1 fruit fly cellular context compared by ENCODE assay signal in genomic region chrX:17472930-17473668, dm6.
A peak's percentile ranks its signal among the peaks of the same experiment; 100 is the strongest.
TF ChIP-seq lines count a peak whose summit lies in the region.

No protein-coding gene starts in this region.

TF ChIP-seq in whole organism, embryonic, 481 proteins besides CTCF, POLR2A, EP300 and RAD21 (continued from another document):
- TF ChIP-seq CG2678 (tag; optimal IDR thresholded peaks at IDR 0.05; lab: Kevin White, UChicago) (peak; percentile 12), CG15601 (tag; optimal IDR thresholded peaks at IDR 0.05; lab: Kevin White, UChicago) (peak; percentile 26), CG17912 (GFP tag; optimal IDR thresholded peaks at IDR 0.05; lab: Kevin White, UChicago) (no peak), sisA (GFP tag; IDR thresholded peaks at IDR 0.05; lab: Robert Waterston, UW) (no peak), CG1024 (GFP tag; IDR thresholded peaks at IDR 0.05; lab: Robert Waterston, UW) (0 out of 2 replicates have a peak, but pooled peaks have one; percentile 13), CG8290 (GFP tag; optimal IDR thresholded peaks at IDR 0.05; lab: Kevin White, UChicago) (peak; percentile 9), CG8290 (tag; optimal IDR thresholded peaks at IDR 0.05; lab: Kevin White, UChicago) (no peak), CG15696 (tag; optimal IDR thresholded peaks at IDR 0.05; lab: Kevin White, UChicago) (peak; percentile 43), bowl (GFP tag; IDR thresholded peaks at IDR 0.05; lab: Robert Waterston, UW) (no peak), ATbp (GFP tag; optimal IDR thresholded peaks at IDR 0.05; lab: Kevin White, UChicago) (peak; percentile 79), CG7987 (GFP tag; optimal IDR thresholded peaks at IDR 0.05; lab: Kevin White, UChicago) (peak; percentile 17), CG9727 (GFP tag; optimal IDR thresholded peaks at IDR 0.05; lab: Kevin White, UChicago) (peak; percentile 28), CG18476 (GFP tag; optimal IDR thresholded peaks at IDR 0.05; lab: Kevin White, UChicago) (peak; percentile 14), pita (GFP tag; optimal IDR thresholded peaks at IDR 0.05; lab: Kevin White, UChicago) (no peak), ewg (GFP tag; optimal IDR thresholded peaks at IDR 0.05; lab: Kevin White, UChicago) (no peak), tio (GFP tag; optimal IDR thresholded peaks at IDR 0.05; lab: Kevin White, UChicago) (peak; percentile 46), CG15479 (GFP tag; optimal IDR thresholded peaks at IDR 0.05; lab: Kevin White, UChicago) (peak; percentile 81), CG11696 (GFP tag; IDR thresholded peaks at IDR 0.05; lab: Robert Waterston, UW) (0 out of 2 replicates have a peak, but pooled peaks have one; percentile 12), row (GFP tag; IDR thresholded peaks at IDR 0.05; lab: Robert Waterston, UW) (no peak), CG13123 (GFP tag; optimal IDR thresholded peaks at IDR 0.05; lab: Kevin White, UChicago) (peak; percentile 55), gce (GFP tag; IDR thresholded peaks at IDR 0.05; lab: Robert Waterston, UW) (peak; percentile 42; the same call in 1 of the 3 replicates), CG5245 (GFP tag; optimal IDR thresholded peaks at IDR 0.05; lab: Kevin White, UChicago) (peak; percentile 10), bab2 (GFP tag; optimal IDR thresholded peaks at IDR 0.05; lab: Kevin White, UChicago) (no peak), Trl (optimal IDR thresholded peaks at IDR 0.05; lab: Kevin White, UChicago) (no peak), Trl (GFP tag; optimal IDR thresholded peaks at IDR 0.05; lab: Kevin White, UChicago) (peak; percentile 31), YL-1 (GFP tag; optimal IDR thresholded peaks at IDR 0.05; lab: Kevin White, UChicago) (peak; percentile 25), zen2 (GFP tag; IDR thresholded peaks at IDR 0.05; lab: Robert Waterston, UW; ENCODE audit: partially characterized antibody) (no peak), psq (GFP tag; optimal IDR thresholded peaks at IDR 0.05; lab: Kevin White, UChicago) (peak; percentile 29), lab (GFP tag; optimal IDR thresholded peaks at IDR 0.05; lab: Kevin White, UChicago) (peak; percentile 21), CG1602 (GFP tag; optimal IDR thresholded peaks at IDR 0.05; lab: Kevin White, UChicago) (peak; percentile 36), zfh1 (GFP tag; IDR thresholded peaks at IDR 0.05; lab: Robert Waterston, UW) (no peak; the same call in 2 of the 3 replicates)
